Worm (Caenorhabditis elegans) whole organism, L3 larva: ENCODE results near the gene H01M10.1.

ENCODE experiments used
- ceh-82 ChIP-seq: fragments of 150-350 bp; optimal IDR thresholded peaks from 2 replicates; lab custom pipeline; 2014; ENCODE audit warnings: missing biosample characterization, missing genetic modification characterization
- ceh-9 ChIP-seq: sonication (generic microtip); optimal IDR thresholded peaks from 2 replicates; lab custom pipeline; 2018; ENCODE audit warnings: missing biosample characterization, missing genetic modification characterization
- egl-27 ChIP-seq: sonication (generic microtip); optimal IDR thresholded peaks from 4 replicates; lab custom pipeline; 2017; ENCODE audit warnings: missing biosample characterization, missing genetic modification reagents, missing genetic modification characterization
- elt-2 ChIP-seq: sonication (generic microtip); optimal IDR thresholded peaks from 2 replicates; lab custom pipeline; 2016; ENCODE audit warnings: missing genetic modification reagents, mild to moderate bottlenecking, missing genetic modification characterization, missing compliant biosample characterization
- fos-1 ChIP-seq: fragments of 150-350 bp; optimal IDR thresholded peaks from 2 replicates; lab custom pipeline; 2014; ENCODE audit warnings: missing biosample characterization, missing genetic modification characterization
- pha-4 ChIP-seq: fragments of 150-350 bp; optimal IDR thresholded peaks from 2 replicates; lab custom pipeline; 2014; ENCODE audit warnings: missing biosample characterization, missing genetic modification reagents, missing genetic modification characterization
- tbx-2 ChIP-seq: sonication (generic microtip); optimal IDR thresholded peaks from 2 replicates; lab custom pipeline; 2016; ENCODE audit warnings: mild to moderate bottlenecking, missing genetic modification characterization, missing compliant biosample characterization

ce11 chrX:2614158-2614557 is 33.8 kb upstream of the H01M10.1 start:
- TF ChIP-seq egl-27 (no peak), ceh-9 (tag; lab: Kevin White, UChicago) (no peak), tbx-2 (tag; lab: Kevin White, UChicago) (no peak), ceh-82 (tag; lab: Kevin White, UChicago) (no peak), elt-2 (no peak), fos-1 (tag; lab: Kevin White, UChicago) (no peak), pha-4 (tag; lab: Kevin White, UChicago) (no peak)
